Fruit fly (Drosophila melanogaster): Measurements from ENCODE around the gene CG12995.
A peak's percentile ranks its signal among the peaks of the same experiment; 100 is the strongest.

The CG12995 gene

dm6 chrX:17209897-17210296 is at the start of gene CG12995:
Gene CG12995 (minus strand): TSS chrX:17209997.
- no peak for TF ChIP-seq N (GFP tag; optimal IDR thresholded peaks at IDR 0.05)
- no peak for TF ChIP-seq Hnf4 (GFP tag; optimal IDR thresholded peaks at IDR 0.05)
- TF ChIP-seq Hr83 (GFP tag; optimal IDR thresholded peaks at IDR 0.05; ENCODE audit: poor library complexity, severe bottlenecking) = no peak
- no peak for TF ChIP-seq Dfd (GFP tag; optimal IDR thresholded peaks at IDR 0.05)
- no peak for TF ChIP-seq Jra (GFP tag; optimal IDR thresholded peaks at IDR 0.05)
- no peak for TF ChIP-seq ey (GFP tag; optimal IDR thresholded peaks at IDR 0.05)
- TF ChIP-seq jim (GFP tag; optimal IDR thresholded peaks at IDR 0.05) = no peak
- no peak for TF ChIP-seq foxo (GFP tag; optimal IDR thresholded peaks at IDR 0.05)

dm6 chrX:17255677-17256076 is 45.9 kb upstream of the CG12995 start:
- TF ChIP-seq h (GFP tag; optimal IDR thresholded peaks at IDR 0.05) (no peak), Hnf4 (GFP tag; optimal IDR thresholded peaks at IDR 0.05) (no peak), usp (GFP tag; optimal IDR thresholded peaks at IDR 0.05) (no peak), dsf (GFP tag; optimal IDR thresholded peaks at IDR 0.05; ENCODE audit: borderline replicate concordance) (no peak), Abd-B (GFP tag; optimal IDR thresholded peaks at IDR 0.05) (no peak), CG9705 (GFP tag; optimal IDR thresholded peaks at IDR 0.05) (no peak)

- TF ChIP-seq HLH106 (tag; optimal IDR thresholded peaks at IDR 0.05) = no peak
- no peak for TF ChIP-seq CG9705 (GFP tag; optimal IDR thresholded peaks at IDR 0.05)
- no peak for TF ChIP-seq h (GFP tag; optimal IDR thresholded peaks at IDR 0.05)
These were observed 44.3 kb upstream of the CG12995 start for dm6 chrX:17254094-17254493.

dm6 chrX:17249326-17249725 is 39.5 kb upstream of the CG12995 start, which contains the start of gene CG8675:
Gene CG8675 (minus strand): TSS chrX:17249502.
- peak; percentile 86 for TF ChIP-seq Myc (optimal IDR thresholded peaks at IDR 0.05)
- TF ChIP-seq CrebA (GFP tag; optimal IDR thresholded peaks at IDR 0.05; ENCODE audit: borderline replicate concordance) = no peak

dm6 chrX:17246916-17247315 is 37.1 kb upstream of the CG12995 start, which contains the start of gene CG42854:
Gene CG42854 (minus strand): TSS chrX:17247016.
- TF ChIP-seq Hnf4 (GFP tag; optimal IDR thresholded peaks at IDR 0.05) = no peak
- no peak for TF ChIP-seq foxo (GFP tag; optimal IDR thresholded peaks at IDR 0.05)
- no peak for TF ChIP-seq Mio (GFP tag; optimal IDR thresholded peaks at IDR 0.05)
- no peak for TF ChIP-seq Hr78 (GFP tag; optimal IDR thresholded peaks at IDR 0.05)

dm6 chrX:17244854-17245253 is 35.1 kb upstream of the CG12995 start, which contains the start of gene CG8915:
Gene CG8915 (minus strand): TSS chrX:17245001.
- TF ChIP-seq rgr (GFP tag; optimal IDR thresholded peaks at IDR 0.05) = peak; percentile 32
- no peak for TF ChIP-seq Abd-B (GFP tag; optimal IDR thresholded peaks at IDR 0.05)

dm6 chrX:17237421-17237820 is 27.6 kb upstream of the CG12995 start:
- TF ChIP-seq fru (GFP tag; optimal IDR thresholded peaks at IDR 0.05) (peak; percentile 32), br (GFP tag; optimal IDR thresholded peaks at IDR 0.05) (no peak), foxo (GFP tag; optimal IDR thresholded peaks at IDR 0.05) (peak in 1 of 2 experiments; percentile 18), woc (GFP tag; optimal IDR thresholded peaks at IDR 0.05) (no peak), rgr (GFP tag; optimal IDR thresholded peaks at IDR 0.05) (peak; percentile 52), psq (GFP tag; optimal IDR thresholded peaks at IDR 0.05) (peak; percentile 42), Jra (GFP tag; optimal IDR thresholded peaks at IDR 0.05) (no peak), CG32264 (GFP tag; optimal IDR thresholded peaks at IDR 0.05) (no peak), Hnf4 (GFP tag; optimal IDR thresholded peaks at IDR 0.05) (no peak), HLH106 (tag; optimal IDR thresholded peaks at IDR 0.05) (peak; percentile 27), dmrt93B (GFP tag; optimal IDR thresholded peaks at IDR 0.05) (peak; percentile 2), GATAd (GFP tag; optimal IDR thresholded peaks at IDR 0.05) (no peak), h (GFP tag; optimal IDR thresholded peaks at IDR 0.05) (peak; percentile 49), ey (GFP tag; optimal IDR thresholded peaks at IDR 0.05) (peak; percentile 21), OdsH (GFP tag; optimal IDR thresholded peaks at IDR 0.05) (peak; percentile 54), N (GFP tag; optimal IDR thresholded peaks at IDR 0.05) (no peak)

- TF ChIP-seq Hr83 (GFP tag; optimal IDR thresholded peaks at IDR 0.05; ENCODE audit: poor library complexity, severe bottlenecking) = no peak
- no peak for TF ChIP-seq Hnf4 (GFP tag; optimal IDR thresholded peaks at IDR 0.05)
- TF ChIP-seq sage (GFP tag; optimal IDR thresholded peaks at IDR 0.05) = no peak
- TF ChIP-seq lola (GFP tag; optimal IDR thresholded peaks at IDR 0.05) = no peak
- TF ChIP-seq Jra (GFP tag; optimal IDR thresholded peaks at IDR 0.05) = no peak
- TF ChIP-seq rgr (GFP tag; optimal IDR thresholded peaks at IDR 0.05) = no peak
- TF ChIP-seq h (GFP tag; optimal IDR thresholded peaks at IDR 0.05) = no peak
- TF ChIP-seq Abd-B (GFP tag; optimal IDR thresholded peaks at IDR 0.05) = no peak
- no peak for TF ChIP-seq ey (GFP tag; optimal IDR thresholded peaks at IDR 0.05)
- TF ChIP-seq usp (GFP tag; optimal IDR thresholded peaks at IDR 0.05) = no peak
- TF ChIP-seq jim (GFP tag; optimal IDR thresholded peaks at IDR 0.05) = no peak
- no peak for TF ChIP-seq Dif (GFP tag; optimal IDR thresholded peaks at IDR 0.05; ENCODE audit: partially characterized antibody)
- TF ChIP-seq Dfd (GFP tag; optimal IDR thresholded peaks at IDR 0.05) = no peak
- TF ChIP-seq dl (GFP tag; optimal IDR thresholded peaks at IDR 0.05; ENCODE audit: insufficient read depth in 1 of 2, partially characterized antibody in 2 of 2) = no peak
These were observed 26.7 kb upstream of the CG12995 start for dm6 chrX:17236468-17236867.
